Worm (Caenorhabditis elegans): ENCODE data around the gene irld-26.

irld-26 gene

ce11 chrV:16233624-16234023 is 28.6 kb downstream of the irld-26 start, which contains the start of gene clec-233:
Gene clec-233 (plus strand): TSS chrV:16233924.
- no peak for TF ChIP-seq F13C5.2 (tag; optimal IDR thresholded peaks at IDR 0.05)
- TF ChIP-seq tbx-37 (GFP tag; conservative IDR thresholded peaks at IDR 0.05): no peak
- TF ChIP-seq scrt-1 (GFP tag; IDR thresholded peaks at IDR 0.05): no peak
- TF ChIP-seq aly-1 (tag; optimal IDR thresholded peaks at IDR 0.05): no peak
- TF ChIP-seq hnd-1 (tag; optimal IDR thresholded peaks at IDR 0.05): no peak
- TF ChIP-seq ceh-13 (GFP tag; optimal IDR thresholded peaks at IDR 0.05): no peak
- no peak for TF ChIP-seq hmbx-1 (tag; optimal IDR thresholded peaks at IDR 0.05)
- TF ChIP-seq ama-1 (optimal IDR thresholded peaks at IDR 0.05): no peak
- no peak for TF ChIP-seq hmg-4 (GFP tag; optimal IDR thresholded peaks at IDR 0.05)
- no peak for TF ChIP-seq tbx-11 (GFP tag; IDR thresholded peaks at IDR 0.05)
- no peak for TF ChIP-seq flt-1 (GFP tag; IDR thresholded peaks at IDR 0.05)
- TF ChIP-seq sea-1 (GFP tag; conservative IDR thresholded peaks at IDR 0.05): no peak
- TF ChIP-seq B0310.2 (tag; optimal IDR thresholded peaks at IDR 0.05): no peak
- no peak for TF ChIP-seq ets-7 (tag; optimal IDR thresholded peaks at IDR 0.05)
- no peak for TF ChIP-seq pes-1 (GFP tag; IDR thresholded peaks at IDR 0.05)
- TF ChIP-seq ceh-36 (tag; optimal IDR thresholded peaks at IDR 0.05): no peak

ce11 chrV:16235135-16235534 is 30.1 kb downstream of the irld-26 start, which contains the start of gene F21H7.3:
Gene F21H7.3 (minus strand): TSS chrV:16235235.
- no peak for TF ChIP-seq ets-7 (tag; optimal IDR thresholded peaks at IDR 0.05)
- TF ChIP-seq hnd-1 (tag; optimal IDR thresholded peaks at IDR 0.05): no peak
- no peak for TF ChIP-seq ceh-13 (GFP tag; optimal IDR thresholded peaks at IDR 0.05)
- TF ChIP-seq F13C5.2 (tag; optimal IDR thresholded peaks at IDR 0.05): no peak
- TF ChIP-seq aly-1 (tag; optimal IDR thresholded peaks at IDR 0.05): no peak
- TF ChIP-seq scrt-1 (GFP tag; IDR thresholded peaks at IDR 0.05): no peak
- TF ChIP-seq sea-1 (GFP tag; conservative IDR thresholded peaks at IDR 0.05): no peak
- TF ChIP-seq ceh-36 (tag; optimal IDR thresholded peaks at IDR 0.05): no peak
- no peak for TF ChIP-seq pes-1 (GFP tag; IDR thresholded peaks at IDR 0.05)
- no peak for TF ChIP-seq hmbx-1 (tag; optimal IDR thresholded peaks at IDR 0.05)
- TF ChIP-seq tra-4 (tag; optimal IDR thresholded peaks at IDR 0.05): no peak

DNA sequence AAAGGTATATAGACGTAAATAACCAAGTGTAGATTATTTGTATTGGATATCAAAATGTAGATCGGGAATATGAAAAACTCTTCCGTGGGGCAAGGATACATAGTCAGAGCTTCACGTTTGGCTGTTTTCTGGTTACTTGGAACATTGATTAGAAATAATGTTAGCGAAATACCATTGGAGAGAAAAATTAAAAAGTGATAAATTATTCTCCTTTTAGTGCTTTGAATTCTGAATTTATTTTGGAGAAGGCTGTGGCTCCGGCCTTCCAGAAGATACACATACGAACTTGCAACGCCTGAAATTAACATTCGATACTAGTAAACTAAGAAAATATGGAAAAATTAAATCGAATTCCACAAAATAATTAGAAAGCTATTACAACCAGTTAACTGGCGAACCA is 30.7 kb downstream of the irld-26 start, which contains the start of gene srh-98:
Gene srh-98, minus strand, starts transcription at position 101 of the 400 bp plus-strand sequence.
- no peak for TF ChIP-seq ama-1 (optimal IDR thresholded peaks at IDR 0.05)
- TF ChIP-seq hmg-4 (GFP tag; optimal IDR thresholded peaks at IDR 0.05): no peak
- TF ChIP-seq B0310.2 (tag; optimal IDR thresholded peaks at IDR 0.05): no peak
- no peak for TF ChIP-seq ceh-13 (GFP tag; optimal IDR thresholded peaks at IDR 0.05)
- TF ChIP-seq flt-1 (GFP tag; IDR thresholded peaks at IDR 0.05): no peak

- TF ChIP-seq tbx-37 (GFP tag; conservative IDR thresholded peaks at IDR 0.05) (no peak), ama-1 (optimal IDR thresholded peaks at IDR 0.05) (no peak), B0310.2 (tag; optimal IDR thresholded peaks at IDR 0.05) (no peak), tra-4 (tag; optimal IDR thresholded peaks at IDR 0.05) (no peak), ceh-13 (GFP tag; optimal IDR thresholded peaks at IDR 0.05) (no peak), ets-7 (tag; optimal IDR thresholded peaks at IDR 0.05) (no peak), hmg-4 (GFP tag; optimal IDR thresholded peaks at IDR 0.05) (no peak), scrt-1 (GFP tag; IDR thresholded peaks at IDR 0.05) (no peak), flt-1 (GFP tag; IDR thresholded peaks at IDR 0.05) (no peak)
Observed at ce11 chrV:16237223-16237622, 32.2 kb downstream of the irld-26 start, which contains the start of gene F21H7.5. Gene F21H7.5 (plus strand): TSS chrV:16237523.

DNA sequence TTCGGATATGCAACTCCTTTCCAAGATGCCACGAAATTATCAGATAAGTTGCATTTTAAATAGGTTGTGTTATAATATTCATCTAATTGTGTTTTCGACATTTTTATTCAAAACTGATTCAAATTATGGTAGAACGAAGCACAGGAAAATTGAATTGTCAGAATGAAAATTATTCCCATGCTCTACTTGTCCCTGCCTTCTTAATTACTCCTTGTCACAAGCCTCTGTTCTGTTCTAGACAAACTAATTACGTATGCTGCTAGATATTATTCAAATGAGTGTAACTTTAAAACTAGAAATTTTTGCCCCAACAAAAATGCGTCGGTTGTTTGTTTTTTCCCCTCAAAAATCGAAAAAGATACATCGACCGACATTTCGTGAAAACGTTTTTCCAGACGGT is 39.1 kb downstream of the irld-26 start, which contains the start of gene srh-104:
Gene srh-104, minus strand, starts transcription at position 101 of the 400 bp plus-strand sequence.
- TF ChIP-seq tbx-11 (GFP tag; IDR thresholded peaks at IDR 0.05) (no peak), ama-1 (optimal IDR thresholded peaks at IDR 0.05) (no peak), aly-1 (tag; optimal IDR thresholded peaks at IDR 0.05) (no peak), hmg-4 (GFP tag; optimal IDR thresholded peaks at IDR 0.05) (no peak), scrt-1 (GFP tag; IDR thresholded peaks at IDR 0.05) (no peak), F13C5.2 (tag; optimal IDR thresholded peaks at IDR 0.05) (no peak), ets-7 (tag; optimal IDR thresholded peaks at IDR 0.05) (no peak), hmbx-1 (tag; optimal IDR thresholded peaks at IDR 0.05) (no peak), pes-1 (GFP tag; IDR thresholded peaks at IDR 0.05) (no peak), ceh-36 (tag; optimal IDR thresholded peaks at IDR 0.05) (no peak), tbx-37 (GFP tag; conservative IDR thresholded peaks at IDR 0.05) (no peak), tra-4 (tag; optimal IDR thresholded peaks at IDR 0.05) (no peak)

- TF ChIP-seq ama-1 (optimal IDR thresholded peaks at IDR 0.05): no peak
- no peak for TF ChIP-seq tra-4 (tag; optimal IDR thresholded peaks at IDR 0.05)
- no peak for TF ChIP-seq ets-7 (tag; optimal IDR thresholded peaks at IDR 0.05)
- TF ChIP-seq scrt-1 (GFP tag; IDR thresholded peaks at IDR 0.05): no peak
- TF ChIP-seq hnd-1 (tag; optimal IDR thresholded peaks at IDR 0.05): no peak
- no peak for TF ChIP-seq ceh-36 (tag; optimal IDR thresholded peaks at IDR 0.05)
- no peak for TF ChIP-seq tbx-11 (GFP tag; IDR thresholded peaks at IDR 0.05)
- no peak for TF ChIP-seq tbx-37 (GFP tag; conservative IDR thresholded peaks at IDR 0.05)
- TF ChIP-seq pes-1 (GFP tag; IDR thresholded peaks at IDR 0.05): no peak
- TF ChIP-seq B0310.2 (tag; optimal IDR thresholded peaks at IDR 0.05): no peak
- TF ChIP-seq F13C5.2 (tag; optimal IDR thresholded peaks at IDR 0.05): no peak
- TF ChIP-seq flt-1 (GFP tag; IDR thresholded peaks at IDR 0.05): no peak
- TF ChIP-seq sea-1 (GFP tag; conservative IDR thresholded peaks at IDR 0.05): no peak
- TF ChIP-seq hmbx-1 (tag; optimal IDR thresholded peaks at IDR 0.05): no peak
Observed at ce11 chrV:16246579-16246978, 41.6 kb downstream of the irld-26 start, which contains the start of gene srh-95. Gene srh-95 (plus strand): TSS chrV:16246879.

- TF ChIP-seq scrt-1 (GFP tag; IDR thresholded peaks at IDR 0.05): no peak
- TF ChIP-seq B0310.2 (tag; optimal IDR thresholded peaks at IDR 0.05): no peak
- TF ChIP-seq sea-1 (GFP tag; conservative IDR thresholded peaks at IDR 0.05): no peak
- TF ChIP-seq hmg-4 (GFP tag; optimal IDR thresholded peaks at IDR 0.05): no peak
- TF ChIP-seq flt-1 (GFP tag; IDR thresholded peaks at IDR 0.05): no peak
- no peak for TF ChIP-seq aly-1 (tag; optimal IDR thresholded peaks at IDR 0.05)
Observed at ce11 chrV:16249105-16249504, 44.1 kb downstream of the irld-26 start.

ce11 chrV:16253687-16254086 is 48.7 kb downstream of the irld-26 start, which contains the start of gene gcy-20:
Gene gcy-20 (minus strand): TSS chrV:16253787.
- no peak for TF ChIP-seq B0310.2 (tag; optimal IDR thresholded peaks at IDR 0.05)
- TF ChIP-seq pes-1 (GFP tag; IDR thresholded peaks at IDR 0.05): no peak
- TF ChIP-seq ama-1 (optimal IDR thresholded peaks at IDR 0.05): no peak
- no peak for TF ChIP-seq flt-1 (GFP tag; IDR thresholded peaks at IDR 0.05)
- TF ChIP-seq tbx-11 (GFP tag; IDR thresholded peaks at IDR 0.05): no peak
- TF ChIP-seq F13C5.2 (tag; optimal IDR thresholded peaks at IDR 0.05): no peak
- no peak for TF ChIP-seq sea-1 (GFP tag; conservative IDR thresholded peaks at IDR 0.05)
- TF ChIP-seq ceh-36 (tag; optimal IDR thresholded peaks at IDR 0.05): no peak
- no peak for TF ChIP-seq ets-7 (tag; optimal IDR thresholded peaks at IDR 0.05)
- TF ChIP-seq tra-4 (tag; optimal IDR thresholded peaks at IDR 0.05): no peak
- TF ChIP-seq ceh-13 (GFP tag; optimal IDR thresholded peaks at IDR 0.05): no peak
- no peak for TF ChIP-seq hmg-4 (GFP tag; optimal IDR thresholded peaks at IDR 0.05)
